Worm (Caenorhabditis elegans): ENCODE data around the gene btb-4.
"Not testable (repeated sequence)": the region's sequence is repeated elsewhere in the genome, so short reads cannot be mapped to it uniquely, and the experiment has no call there.

ce11 chrII:2024652-2025051, 7.5 kb upstream of the btb-4 start:
- not testable (repeated sequence) for TF ChIP-seq spr-1 (tag; optimal IDR thresholded peaks at IDR 0.05); duxl-1 (tag; optimal IDR thresholded peaks at IDR 0.05; ENCODE audit: poor library complexity); zag-1 (tag; optimal IDR thresholded peaks at IDR 0.05)
